Fruit fly (Drosophila melanogaster): ENCODE measurements around the gene Dhc36C.
A peak's percentile ranks its signal among the peaks of the same experiment; 100 is the strongest.

Gene Dhc36C

dm6 chr2L:17573063-17573462, 71.9 kb downstream of the Dhc36C start:
- TF ChIP-seq CG8159 (tag; optimal IDR thresholded peaks at IDR 0.05) = peak; percentile 40
- TF ChIP-seq EcR (GFP tag; optimal IDR thresholded peaks at IDR 0.05) = no peak
- no peak for TF ChIP-seq CG9948 (tag; optimal IDR thresholded peaks at IDR 0.05)

dm6 chr2L:17574337-17574912, 73.2 kb downstream of the Dhc36C start:
- TF ChIP-seq CG34367 (tag; optimal IDR thresholded peaks at IDR 0.05) (no peak), D1 (tag; optimal IDR thresholded peaks at IDR 0.05) (no peak), CG12605 (GFP tag; IDR thresholded peaks at IDR 0.05) (no peak), CG9948 (tag; optimal IDR thresholded peaks at IDR 0.05) (no peak)
